Worm (Caenorhabditis elegans) whole organism, L2 larva: ENCODE results near the gene C18H9.5.

Experiments used
- ceh-82 ChIP-seq: fragments of 150-350 bp; optimal IDR thresholded peaks from 2 replicates; lab custom pipeline; 2014; ENCODE audit warnings: missing biosample characterization, missing genetic modification characterization
- egl-27 ChIP-seq: sonication (generic microtip); optimal IDR thresholded peaks from 3 replicates; lab custom pipeline; 2017; ENCODE audit warnings: missing biosample characterization, missing genetic modification reagents, missing genetic modification characterization
- lin-39 ChIP-seq: fragments of 150-350 bp; optimal IDR thresholded peaks from 2 replicates; lab custom pipeline; 2014; ENCODE audit warnings: missing biosample characterization, missing genetic modification reagents, missing genetic modification characterization
- mdl-1 ChIP-seq, 2 experiments: fragments of 150-350 bp in 1 of 2; sonication (generic microtip) in 1 of 2; optimal IDR thresholded peaks; 2 replicates each; lab custom pipeline; 2017; ENCODE audit warnings: missing biosample characterization in 2 of 2, missing genetic modification characterization in 2 of 2
- nhr-10 ChIP-seq: sonication (generic microtip); optimal IDR thresholded peaks from 2 replicates; lab custom pipeline; 2017; ENCODE audit warnings: missing biosample characterization, missing genetic modification characterization
- nhr-77 ChIP-seq: fragments of 150-350 bp; optimal IDR thresholded peaks from 2 replicates; lab custom pipeline; 2014; ENCODE audit warnings: missing biosample characterization, missing genetic modification characterization
- snpc-4 ChIP-seq: fragments of 150-350 bp; optimal IDR thresholded peaks from 2 replicates; lab custom pipeline; 2014; ENCODE audit warnings: missing biosample characterization, missing genetic modification characterization
- zag-1 ChIP-seq: fragments of 150-350 bp; optimal IDR thresholded peaks from 2 replicates; lab custom pipeline; 2014; ENCODE audit warnings: missing biosample characterization, missing genetic modification characterization
- ztf-11 ChIP-seq: sonication (generic microtip); optimal IDR thresholded peaks from 2 replicates; lab custom pipeline; 2017; ENCODE audit warnings: missing biosample characterization, missing genetic modification characterization
- ztf-4 ChIP-seq: fragments of 150-350 bp; optimal IDR thresholded peaks from 2 replicates; lab custom pipeline; 2014; ENCODE audit warnings: missing biosample characterization, missing genetic modification characterization

DNA sequence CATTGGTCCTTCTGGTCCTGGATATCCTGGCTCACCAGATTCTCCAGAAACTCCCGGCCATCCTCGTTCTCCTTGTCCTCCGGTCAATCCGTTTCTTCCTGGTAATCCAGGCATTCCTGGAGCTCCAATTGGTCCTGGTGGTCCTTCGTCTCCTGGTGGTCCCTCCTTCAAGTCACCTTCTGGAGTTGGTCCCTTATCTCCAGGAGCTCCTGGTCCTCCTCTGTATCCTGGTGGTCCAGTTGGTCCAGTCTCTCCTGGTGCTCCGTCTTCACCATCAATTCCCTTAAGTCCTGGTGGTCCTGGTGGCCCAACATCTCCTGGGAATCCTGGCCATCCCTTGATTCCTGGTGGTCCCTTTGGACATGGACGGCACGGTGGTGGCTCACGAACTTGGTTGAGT, 15.2 kb upstream of the C18H9.5 start:
- TF ChIP-seq zag-1 (tag; lab: Kevin White, UChicago) (no peak), ztf-4 (tag; lab: Kevin White, UChicago) (no peak), ztf-11 (tag; lab: Kevin White, UChicago) (no peak), snpc-4 (no peak), nhr-10 (tag; lab: Kevin White, UChicago) (no peak), ceh-82 (tag; lab: Kevin White, UChicago) (no peak), nhr-77 (tag; lab: Kevin White, UChicago) (no peak), egl-27 (no peak), lin-39 (no peak), mdl-1 (tag; optimal IDR thresholded peaks at IDR 0.05; lab: Kevin White, UChicago) (no peak)
